Worm (Caenorhabditis elegans) whole organism, L3 larva: ENCODE measurements around the gene K08B5.2.

Source experiments
- aly-2 ChIP-seq: fragments of 150-350 bp; optimal IDR thresholded peaks from 2 replicates; lab custom pipeline; 2014; ENCODE audit warnings: missing biosample characterization, missing genetic modification characterization
- egl-5 ChIP-seq: fragments of 150-350 bp; optimal IDR thresholded peaks from 2 replicates; lab custom pipeline; 2017; ENCODE audit warnings: missing biosample characterization, missing genetic modification reagents, missing genetic modification characterization, inconsistent platforms
- fkh-10 ChIP-seq: sonication (generic microtip); optimal IDR thresholded peaks from 2 replicates; lab custom pipeline; 2017; ENCODE audit warnings: missing biosample characterization, missing genetic modification reagents, missing genetic modification characterization
- lin-39 ChIP-seq: fragments of 150-350 bp; optimal IDR thresholded peaks from 2 replicates; lab custom pipeline; 2018; ENCODE audit warnings: missing biosample characterization, missing genetic modification reagents, missing genetic modification characterization
- pqm-1 ChIP-seq: fragments of 150-350 bp; optimal IDR thresholded peaks from 2 replicates; lab custom pipeline; 2017; ENCODE audit warnings: missing biosample characterization, missing genetic modification characterization, inconsistent platforms
- snpc-4 ChIP-seq: fragments of 150-350 bp; optimal IDR thresholded peaks from 2 replicates; lab custom pipeline; 2014; ENCODE audit warnings: missing biosample characterization, missing genetic modification characterization
- ztf-4 ChIP-seq: fragments of 150-350 bp; optimal IDR thresholded peaks from 2 replicates; lab custom pipeline; 2014; ENCODE audit warnings: missing biosample characterization, missing genetic modification characterization

DNA sequence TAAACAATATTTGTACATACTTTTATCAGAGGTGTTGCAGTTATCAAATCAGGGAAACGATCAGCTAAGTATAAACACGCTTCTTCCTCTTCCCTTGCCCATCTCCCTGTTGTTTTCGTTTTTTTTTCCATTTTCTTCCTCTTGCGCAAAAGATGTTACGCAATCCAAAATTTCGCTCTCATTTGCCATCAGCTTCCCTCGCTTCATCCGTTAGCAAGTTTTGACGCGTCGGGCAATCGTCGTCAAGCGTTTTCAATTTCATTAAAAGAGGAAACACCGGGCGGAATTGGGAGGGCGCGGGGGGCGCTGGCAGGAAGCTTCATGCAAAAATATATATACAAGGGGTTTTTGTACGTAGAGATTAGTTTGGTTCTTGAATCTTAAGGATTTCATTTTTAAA is 23.8 kb downstream of the K08B5.2 start:
- no peak for TF ChIP-seq ztf-4 (tag; lab: Kevin White, UChicago)
- TF ChIP-seq fkh-10 (GFP tag; lab: Kevin White, UChicago): no peak
- TF ChIP-seq pqm-1: no peak
- TF ChIP-seq lin-39 (tag; lab: Kevin White, UChicago): no peak
- TF ChIP-seq aly-2 (tag; lab: Kevin White, UChicago): no peak
- TF ChIP-seq egl-5 (tag; lab: Kevin White, UChicago): no peak
- no peak for TF ChIP-seq snpc-4 (tag; lab: Kevin White, UChicago)
